Worm (Caenorhabditis elegans) whole organism, young adult: Measurements from ENCODE around the gene snt-3.

Experiments
- B0336.3 ChIP-seq: fragments of 200-800 bp; sonication (Bioruptor generic); IDR thresholded peaks from 2 replicates; pipeline ENCODE4 v1.3.6; 2022; ENCODE audit warnings: missing genetic modification characterization, missing compliant biosample characterization
- D2030.7 ChIP-seq: fragments of 200-800 bp; sonication (Bioruptor generic); IDR thresholded peaks from 2 replicates; pipeline ENCODE4 v1.3.6; 2022; ENCODE audit warnings: missing genetic modification reagents, missing genetic modification characterization, missing compliant biosample characterization
- F10E7.11 ChIP-seq: sonication (generic microtip); optimal IDR thresholded peaks from 2 replicates; lab custom pipeline; 2017; ENCODE audit warnings: mild to moderate bottlenecking, missing genetic modification characterization, moderate library complexity, missing compliant biosample characterization
- F55B11.4 ChIP-seq: sonication (generic microtip); optimal IDR thresholded peaks from 2 replicates; lab custom pipeline; 2016; ENCODE audit warnings: missing compliant biosample characterization, missing genetic modification characterization, borderline replicate concordance; ENCODE audit not compliant: insufficient read depth
- K12H6.12 ChIP-seq: fragments of 200-800 bp; sonication (Bioruptor generic); optimal IDR thresholded peaks from 2 replicates; lab custom pipeline; 2018; ENCODE audit warnings: mild to moderate bottlenecking, missing genetic modification characterization, missing compliant biosample characterization
- Y53F4B.3 ChIP-seq: fragments of 200-800 bp; sonication (Bioruptor generic); IDR thresholded peaks from 2 replicates; pipeline ENCODE4 v1.3.6; 2022; ENCODE audit warnings: missing genetic modification reagents, missing genetic modification characterization, missing compliant biosample characterization
- Y56A3A.18 ChIP-seq: fragments of 200-800 bp; sonication (Bioruptor generic); IDR thresholded peaks from 2 replicates; pipeline ENCODE4 v1.3.6; 2022; ENCODE audit warnings: missing genetic modification reagents, missing genetic modification characterization, missing compliant biosample characterization
- ama-1 ChIP-seq, 3 experiments: fragments of 150-350 bp in 1 of 3; sonication (generic microtip) in 2 of 3; optimal IDR thresholded peaks; 2 replicates each; lab custom pipeline; 2014 to 2018; ENCODE audit warnings: missing biosample characterization in 2 of 3, missing genetic modification characterization in 2 of 3, missing genetic modification reagents in 2 of 3
- athp-1 ChIP-seq: sonication (generic microtip); optimal IDR thresholded peaks from 2 replicates; lab custom pipeline; 2017; ENCODE audit warnings: mild to moderate bottlenecking, missing genetic modification characterization, missing compliant biosample characterization
- attf-6 ChIP-seq: fragments of 200-800 bp; sonication (Bioruptor generic); IDR thresholded peaks from 2 replicates; pipeline ENCODE4 v1.3.6; 2022; ENCODE audit warnings: missing genetic modification reagents, missing genetic modification characterization, missing compliant biosample characterization
- ccch-3 ChIP-seq: fragments of 200-800 bp; sonication (Bioruptor generic); optimal IDR thresholded peaks from 2 replicates; lab custom pipeline; 2018; ENCODE audit warnings: mild to moderate bottlenecking, missing genetic modification characterization, missing compliant biosample characterization
- cebp-2 ChIP-seq: fragments of 200-800 bp; sonication (Bioruptor generic); IDR thresholded peaks from 2 replicates; pipeline ENCODE4 v1.3.6; 2022; ENCODE audit warnings: missing genetic modification characterization, missing compliant biosample characterization
- ceh-91 ChIP-seq: fragments of 200-800 bp; sonication (Bioruptor generic); IDR thresholded peaks from 2 replicates; pipeline ENCODE4 v1.3.6; 2022; ENCODE audit warnings: missing genetic modification reagents, missing genetic modification characterization, missing compliant biosample characterization
- die-1 ChIP-seq: sonication (generic microtip); optimal IDR thresholded peaks from 2 replicates; lab custom pipeline; 2016; ENCODE audit warnings: missing genotype, mild to moderate bottlenecking, missing genetic modification characterization, missing compliant biosample characterization
- dox-1 ChIP-seq: fragments of 200-800 bp; sonication (Bioruptor generic); IDR thresholded peaks from 2 replicates; pipeline ENCODE4 v1.3.6; 2022; ENCODE audit warnings: missing genetic modification reagents, missing genetic modification characterization, missing compliant biosample characterization
- dpff-1 ChIP-seq: sonication (generic microtip); optimal IDR thresholded peaks from 2 replicates; lab custom pipeline; 2017; ENCODE audit warnings: mild to moderate bottlenecking, missing genetic modification characterization, missing compliant biosample characterization
- dpl-1 ChIP-seq: fragments of 150-350 bp; optimal IDR thresholded peaks from 2 replicates; lab custom pipeline; 2014; ENCODE audit warnings: missing biosample characterization, missing genetic modification reagents, missing genetic modification characterization
- hlh-12 ChIP-seq: sonication (generic microtip); optimal IDR thresholded peaks from 2 replicates; lab custom pipeline; 2016; ENCODE audit warnings: missing genetic modification characterization, missing compliant biosample characterization
- hmg-1.2 ChIP-seq: fragments of 200-800 bp; sonication (Bioruptor generic); IDR thresholded peaks from 2 replicates; pipeline ENCODE4 v1.3.6; 2022; ENCODE audit warnings: missing genetic modification reagents, missing genetic modification characterization, missing compliant biosample characterization
- hrde-1 ChIP-seq: sonication (generic microtip); optimal IDR thresholded peaks from 2 replicates; lab custom pipeline; 2016; ENCODE audit warnings: missing genetic modification characterization, mild to moderate bottlenecking, missing compliant biosample characterization, moderate library complexity, missing genotype, missing genetic modification reagents, borderline replicate concordance
- hsf-1 ChIP-seq: fragments of 200-800 bp; sonication (Bioruptor generic); IDR thresholded peaks from 2 replicates; pipeline ENCODE4 v1.3.6; 2022; ENCODE audit warnings: missing genetic modification reagents, missing genetic modification characterization, missing compliant biosample characterization
- let-526 ChIP-seq: fragments of 200-800 bp; sonication (Bioruptor generic); IDR thresholded peaks from 2 replicates; pipeline ENCODE4 v1.3.6; 2022; ENCODE audit warnings: missing genetic modification reagents, missing genetic modification characterization, missing compliant biosample characterization
- lin-26 ChIP-seq: fragments of 200-800 bp; sonication (Bioruptor generic); IDR thresholded peaks from 2 replicates; pipeline ENCODE4 v1.3.6; 2022; ENCODE audit warnings: missing genetic modification reagents, missing genetic modification characterization, missing compliant biosample characterization
- lin-40 ChIP-seq: sonication (generic microtip); optimal IDR thresholded peaks from 2 replicates; lab custom pipeline; 2016; ENCODE audit warnings: missing genetic modification characterization, mild to moderate bottlenecking, missing compliant biosample characterization, missing genotype, missing genetic modification reagents
- lin-54 ChIP-seq: fragments of 200-800 bp; sonication (Bioruptor generic); optimal IDR thresholded peaks from 2 replicates; lab custom pipeline; 2018; ENCODE audit warnings: mild to moderate bottlenecking, missing genetic modification characterization, missing compliant biosample characterization
- lsy-27 ChIP-seq: sonication (generic microtip); optimal IDR thresholded peaks from 2 replicates; lab custom pipeline; 2017; ENCODE audit warnings: missing genetic modification characterization, mild to moderate bottlenecking, missing compliant biosample characterization, antibody characterized with exemption, missing genotype, borderline replicate concordance; ENCODE audit not compliant: insufficient read depth
- madf-6 ChIP-seq: fragments of 200-800 bp; sonication (Bioruptor generic); IDR thresholded peaks from 2 replicates; pipeline ENCODE4 v1.3.6; 2022; ENCODE audit warnings: missing genetic modification reagents, missing genetic modification characterization, missing compliant biosample characterization
- madf-8 ChIP-seq: fragments of 200-800 bp; sonication (Bioruptor generic); conservative IDR thresholded peaks from 2 replicates; pipeline ENCODE4 v1.3.6; 2022; ENCODE audit warnings: missing genetic modification reagents, missing genetic modification characterization, missing compliant biosample characterization
- nhr-120 ChIP-seq: fragments of 200-800 bp; sonication (Bioruptor generic); IDR thresholded peaks from 2 replicates; pipeline ENCODE4 v1.3.6; 2022; ENCODE audit warnings: missing genetic modification characterization, missing compliant biosample characterization
- nhr-80 ChIP-seq: sonication (generic microtip); optimal IDR thresholded peaks from 2 replicates; lab custom pipeline; 2016; ENCODE audit warnings: missing genetic modification characterization, missing compliant biosample characterization
- nhr-90 ChIP-seq: sonication (generic microtip); optimal IDR thresholded peaks from 2 replicates; lab custom pipeline; 2016; ENCODE audit warnings: missing genotype, mild to moderate bottlenecking, missing genetic modification characterization, missing compliant biosample characterization
- snpc-4 ChIP-seq, 5 experiments: fragments of 150-350 bp in 1 of 5; sonication (generic microtip) in 4 of 5; optimal IDR thresholded peaks; 2 replicates each; lab custom pipeline; 2014 to 2018; ENCODE audit warnings: missing genetic modification characterization in 5 of 5, missing biosample characterization in 3 of 5, antibody characterized with exemption in 2 of 5, mild to moderate bottlenecking in 2 of 5, missing compliant biosample characterization in 2 of 5, missing genotype in 2 of 5, moderate library complexity in 2 of 5, missing genetic modification reagents in 1 of 5
- tbx-9 ChIP-seq: sonication (generic microtip); optimal IDR thresholded peaks from 2 replicates; lab custom pipeline; 2016; ENCODE audit warnings: borderline replicate concordance, missing genetic modification characterization, inconsistent platforms, missing compliant biosample characterization
- ztf-18 ChIP-seq: sonication (generic microtip); optimal IDR thresholded peaks from 2 replicates; lab custom pipeline; 2016; ENCODE audit warnings: missing genotype, mild to moderate bottlenecking, missing genetic modification characterization, missing compliant biosample characterization
- ztf-25 ChIP-seq: fragments of 200-800 bp; sonication (Bioruptor generic); IDR thresholded peaks from 2 replicates; pipeline ENCODE4 v1.3.6; 2022; ENCODE audit warnings: missing genetic modification reagents, missing genetic modification characterization, missing compliant biosample characterization
- ztf-3 ChIP-seq: fragments of 200-800 bp; sonication (Bioruptor generic); optimal IDR thresholded peaks from 2 replicates; lab custom pipeline; 2018; ENCODE audit warnings: mild to moderate bottlenecking, missing genetic modification characterization, missing compliant biosample characterization
- ztf-6 ChIP-seq: fragments of 200-800 bp; sonication (Bioruptor generic); IDR thresholded peaks from 2 replicates; pipeline ENCODE4 v1.3.6; 2022; ENCODE audit warnings: missing genetic modification reagents, missing genetic modification characterization, missing compliant biosample characterization

snt-3 gene

DNA sequence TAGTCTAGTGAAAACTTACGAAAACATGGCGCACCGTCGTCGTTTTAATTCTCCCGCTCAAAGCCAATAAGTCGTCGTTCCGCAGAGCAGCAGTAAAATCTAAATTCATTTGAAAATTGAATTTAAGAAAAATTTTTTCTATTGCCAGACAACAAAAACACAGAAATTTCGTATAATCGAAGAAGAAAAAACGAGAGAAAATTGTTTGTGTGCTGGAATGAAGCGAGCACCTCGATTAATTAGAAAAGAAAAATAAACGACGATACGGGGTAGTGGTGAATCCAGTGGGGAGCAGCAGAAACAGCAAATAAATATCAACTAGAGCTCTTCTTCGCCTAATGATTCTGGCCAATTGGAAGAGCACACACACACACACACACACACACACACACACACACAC, at the start of gene snt-3:
TSS of gene snt-3 (minus strand) at position 101 of the 400 bp plus-strand sequence.
- TF ChIP-seq hmg-1.2 (GFP tag; lab: Robert Waterston, UW) (no peak), ama-1 (optimal IDR thresholded peaks at IDR 0.05; lab: Kevin White, UChicago) (no peak), ama-1 (GFP tag; optimal IDR thresholded peaks at IDR 0.05; lab: Kevin White, UChicago) (no peak), ztf-25 (GFP tag; lab: Robert Waterston, UW) (no peak), ccch-3 (no peak), athp-1 (tag; lab: Kevin White, UChicago) (no peak), cebp-2 (GFP tag; lab: Robert Waterston, UW) (no peak), Y56A3A.18 (GFP tag; lab: Robert Waterston, UW) (no peak), snpc-4 (GFP tag; optimal IDR thresholded peaks at IDR 0.05; lab: Kevin White, UChicago) (no peak), snpc-4 (tag; optimal IDR thresholded peaks at IDR 0.05; lab: Kevin White, UChicago) (no peak), attf-6 (GFP tag; lab: Robert Waterston, UW) (no peak)

DNA sequence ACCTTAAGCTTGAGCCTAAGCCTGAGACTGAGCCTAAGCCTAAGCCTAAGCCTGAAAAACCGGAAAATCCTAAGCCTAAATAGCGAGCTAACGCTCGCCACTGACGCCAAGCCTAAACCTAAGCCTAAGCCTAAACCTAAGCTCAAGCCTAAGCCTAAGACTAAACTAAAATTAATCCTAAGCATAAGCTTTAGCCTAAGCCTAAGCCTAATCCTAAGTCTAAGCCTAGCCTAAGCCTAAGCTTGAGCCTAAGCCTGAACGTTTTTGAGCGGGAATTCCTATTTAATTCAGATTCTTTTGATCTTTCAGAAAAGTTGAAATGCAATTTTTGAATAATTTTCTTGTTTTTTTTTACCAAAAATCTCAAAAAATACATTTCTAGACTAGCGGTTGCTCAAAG, 45.3 kb upstream of the snt-3 start:
- TF ChIP-seq hsf-1 (no peak), lin-26 (GFP tag; lab: Robert Waterston, UW) (no peak), F55B11.4 (no peak), lin-40 (tag; lab: Kevin White, UChicago) (no peak), K12H6.12 (tag; lab: Kevin White, UChicago) (no peak), hlh-12 (no peak), lsy-27 (tag; lab: Kevin White, UChicago) (no peak), tbx-9 (tag; lab: Kevin White, UChicago) (no peak), ceh-91 (GFP tag; lab: Robert Waterston, UW) (no peak), dox-1 (GFP tag; lab: Robert Waterston, UW) (no peak)
- TF ChIP-seq, all 124 proteins: peak for 0

DNA sequence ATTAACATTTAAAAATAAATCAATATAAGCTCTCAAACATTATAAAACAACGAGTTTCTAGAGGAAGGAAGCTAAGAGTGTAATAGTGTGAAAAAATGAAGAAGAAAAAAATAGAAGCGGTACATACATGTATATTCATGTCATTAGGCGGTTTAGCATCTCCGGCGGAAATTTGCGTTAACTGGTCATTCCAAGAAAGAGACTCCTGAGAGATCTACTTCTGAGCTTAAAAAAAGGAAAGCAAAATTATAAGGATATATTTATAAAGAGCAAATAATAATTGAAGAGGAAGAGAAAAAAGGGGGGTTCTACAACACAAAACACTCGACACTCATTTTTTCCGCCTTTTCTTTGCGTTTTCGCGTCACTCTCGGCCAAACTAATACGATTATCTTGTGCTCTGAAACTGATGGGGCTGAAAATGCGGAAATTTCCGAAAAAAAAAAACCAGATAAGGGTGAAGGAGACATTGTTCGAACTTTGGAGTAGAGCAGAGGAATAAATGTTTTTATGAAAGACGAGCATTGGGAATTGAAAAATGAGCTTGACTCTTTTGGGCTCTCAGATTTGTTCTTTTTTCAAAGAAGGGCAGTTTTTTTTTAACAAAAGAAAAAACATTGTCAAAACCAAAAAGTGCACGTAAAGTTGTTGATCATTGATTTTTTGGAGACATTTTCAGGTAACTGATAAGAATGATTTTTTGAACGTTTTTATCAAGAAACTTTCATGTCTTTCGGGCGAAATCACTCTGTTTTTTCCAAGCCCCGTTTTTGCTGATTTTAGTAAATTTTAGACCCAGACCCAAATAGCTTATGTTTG, 44.0 kb upstream of the snt-3 start:
- TF ChIP-seq nhr-80 (tag; lab: Kevin White, UChicago), result peak; percentile 78
- TF ChIP-seq ztf-18 (tag; lab: Kevin White, UChicago), result no peak

DNA sequence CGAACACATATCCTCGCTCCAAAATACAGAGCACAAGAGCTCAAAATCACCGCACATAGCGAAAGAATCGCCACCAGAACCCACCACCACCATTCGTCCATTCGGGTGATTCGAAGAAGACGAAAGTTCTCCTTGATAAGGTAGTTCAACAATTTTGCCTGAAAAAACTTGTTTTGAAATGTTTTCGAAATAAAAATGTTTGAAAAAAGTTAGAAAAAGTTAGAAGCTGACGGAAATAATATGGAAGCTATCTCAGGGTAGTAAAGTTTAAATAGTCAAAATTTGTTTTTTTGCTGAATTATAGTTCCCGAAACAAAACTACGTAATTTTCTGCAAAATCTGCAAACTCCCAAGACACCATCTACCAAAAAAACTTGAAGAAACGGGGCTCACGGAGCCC, 40.6 kb upstream of the snt-3 start, which contains the start of gene snt-5:
TSS of gene snt-5 (minus strand) at position 101 of the 400 bp plus-strand sequence.
- TF ChIP-seq ama-1 (optimal IDR thresholded peaks at IDR 0.05; lab: Kevin White, UChicago), result no peak
- TF ChIP-seq ama-1 (GFP tag; optimal IDR thresholded peaks at IDR 0.05; lab: Kevin White, UChicago), result no peak
- TF ChIP-seq dpl-1 (GFP tag; lab: Kevin White, UChicago), result no peak
- TF ChIP-seq D2030.7, result no peak
- TF ChIP-seq die-1 (tag; lab: Kevin White, UChicago), result no peak
- no peak for TF ChIP-seq B0336.3 (GFP tag; lab: Robert Waterston, UW)
- no peak for TF ChIP-seq nhr-120 (GFP tag; lab: Robert Waterston, UW)
- TF ChIP-seq ztf-3 (GFP tag; lab: Kevin White, UChicago), result no peak
- TF ChIP-seq madf-8 (GFP tag; lab: Robert Waterston, UW), result no peak
- no peak for TF ChIP-seq F10E7.11 (tag; lab: Kevin White, UChicago)
- TF ChIP-seq Y53F4B.3 (GFP tag; lab: Robert Waterston, UW), result no peak
- TF ChIP-seq nhr-90, result no peak
- no peak for TF ChIP-seq ceh-91 (GFP tag; lab: Robert Waterston, UW)
- TF ChIP-seq lin-54 (GFP tag; lab: Kevin White, UChicago), result no peak
- no peak for TF ChIP-seq let-526 (GFP tag; lab: Robert Waterston, UW)
- no peak for TF ChIP-seq madf-6
- TF ChIP-seq ztf-6, result no peak
- TF ChIP-seq dpff-1 (tag; lab: Kevin White, UChicago), result no peak
- no peak for TF ChIP-seq hrde-1 (tag; lab: Kevin White, UChicago)
- TF ChIP-seq, all 124 proteins: peak for 0
